In the genomic region with DNA sequence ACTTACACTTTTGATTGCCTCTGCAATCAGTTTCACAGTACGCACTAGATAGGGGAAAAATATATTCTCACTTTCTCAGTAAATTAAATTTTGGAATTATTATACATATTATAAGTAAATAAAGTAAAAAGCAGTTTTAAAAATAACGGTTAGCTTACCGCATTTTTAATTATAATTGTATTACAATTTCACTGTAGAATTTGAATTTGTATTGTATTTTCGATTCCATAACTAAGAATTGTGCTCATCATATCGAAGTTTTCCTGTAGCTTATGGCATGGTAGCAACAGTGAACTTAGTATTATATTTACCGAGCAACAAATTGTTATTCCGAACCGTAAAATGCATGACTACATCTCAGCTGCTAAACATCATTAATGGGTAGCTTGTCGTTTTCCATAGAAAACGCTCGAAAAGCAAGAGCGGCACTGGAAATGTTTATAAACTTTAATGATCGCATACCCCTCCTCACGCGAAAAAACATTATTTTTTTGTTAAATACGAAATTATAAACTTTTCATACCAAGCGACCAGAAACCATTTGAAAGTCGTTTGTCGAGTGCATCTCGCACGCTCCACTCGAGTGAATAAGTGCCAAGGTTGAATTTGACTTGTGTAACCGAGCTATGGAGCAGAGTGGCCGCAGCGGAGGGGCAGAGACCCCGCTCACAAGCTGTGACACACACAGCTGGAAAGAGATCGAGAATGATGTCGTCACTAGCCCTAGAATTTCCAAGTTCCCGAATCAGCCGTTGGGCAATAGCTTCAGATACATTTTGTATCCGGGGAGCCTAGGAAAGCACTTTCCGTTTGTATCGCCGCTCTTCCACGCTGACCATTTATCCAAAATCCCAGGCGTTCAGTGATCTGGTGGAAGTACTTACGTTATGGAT, we compare ENCODE assay signal across 5 fruit fly cellular contexts.
TF ChIP-seq lines count a peak whose summit lies in the region.

No protein-coding gene starts in this region.

TF ChIP-seq in whole organism, adult, 20 proteins besides CTCF, POLR2A, EP300 and RAD21 (continued from another document):
- peak; percentile 77 for TF ChIP-seq pad (GFP tag; optimal IDR thresholded peaks at IDR 0.05; lab: Kevin White, UChicago)
- peak; percentile 84 for TF ChIP-seq Crg-1 (GFP tag; optimal IDR thresholded peaks at IDR 0.05; lab: Kevin White, UChicago)
- TF ChIP-seq Clk (GFP tag; optimal IDR thresholded peaks at IDR 0.05; lab: Kevin White, UChicago), result peak; percentile 69
- peak; percentile 90 for TF ChIP-seq CG12768 (GFP tag; optimal IDR thresholded peaks at IDR 0.05; lab: Kevin White, UChicago)

TF ChIP-seq in whole organism, embryonic, 481 proteins besides CTCF, POLR2A, EP300 and RAD21 (continued from another document and continues in another):
- TF ChIP-seq CG17612 (GFP tag; IDR thresholded peaks at IDR 0.05; lab: Robert Waterston, UW), result peak; percentile 66; the same call in 1 of the 2 replicates
- peak; percentile 87 for TF ChIP-seq lab (GFP tag; optimal IDR thresholded peaks at IDR 0.05; lab: Kevin White, UChicago)
- TF ChIP-seq H2.0 (GFP tag; IDR thresholded peaks at IDR 0.05; lab: Robert Waterston, UW), result peak; percentile 93
- peak; percentile 99 for TF ChIP-seq Ssrp (tag; optimal IDR thresholded peaks at IDR 0.05; lab: Kevin White, UChicago)
- peak; percentile 92 for TF ChIP-seq CG6689 (GFP tag; IDR thresholded peaks at IDR 0.05; lab: Robert Waterston, UW)
- peak; percentile 48; the same call in 2 of the 3 replicates for TF ChIP-seq so (GFP tag; IDR thresholded peaks at IDR 0.05; lab: Robert Waterston, UW)
- no peak for TF ChIP-seq CG1832 (GFP tag; optimal IDR thresholded peaks at IDR 0.05; lab: Kevin White, UChicago)
- peak; percentile 94 for TF ChIP-seq Fer3 (tag; optimal IDR thresholded peaks at IDR 0.05; lab: Kevin White, UChicago)
- TF ChIP-seq CG7271 (tag; optimal IDR thresholded peaks at IDR 0.05; lab: Kevin White, UChicago), result peak; percentile 57
- TF ChIP-seq GATAe (GFP tag; conservative IDR thresholded peaks at IDR 0.05; lab: Robert Waterston, UW), result peak; percentile 84
- peak; percentile 89 for TF ChIP-seq bcd (GFP tag; optimal IDR thresholded peaks at IDR 0.05; lab: Kevin White, UChicago)
- TF ChIP-seq CG10209 (GFP tag; optimal IDR thresholded peaks at IDR 0.05; lab: Kevin White, UChicago), result peak; percentile 93
- TF ChIP-seq CG5953 (GFP tag; IDR thresholded peaks at IDR 0.05; lab: Robert Waterston, UW), result peak; percentile 65; the same call in 1 of the 2 replicates
- TF ChIP-seq CG3407 (GFP tag; optimal IDR thresholded peaks at IDR 0.05; lab: Kevin White, UChicago), result peak; percentile 85
- no peak for TF ChIP-seq sima (GFP tag; optimal IDR thresholded peaks at IDR 0.05; lab: Kevin White, UChicago)
- 0 out of 2 replicates have a peak, but pooled peaks have one; percentile 10 for TF ChIP-seq gt (GFP tag; IDR thresholded peaks at IDR 0.05; lab: Robert Waterston, UW)
- peak; percentile 92 for TF ChIP-seq ci (GFP tag; IDR thresholded peaks at IDR 0.05; lab: Robert Waterston, UW)
- TF ChIP-seq ro (GFP tag; IDR thresholded peaks at IDR 0.05; lab: Robert Waterston, UW), result peak; percentile 76
- no peak for TF ChIP-seq CG10565 (GFP tag; optimal IDR thresholded peaks at IDR 0.05; lab: Kevin White, UChicago)
- no peak for TF ChIP-seq ash1 (GFP tag; optimal IDR thresholded peaks at IDR 0.05; lab: Kevin White, UChicago)
- TF ChIP-seq Abd-B (GFP tag; optimal IDR thresholded peaks at IDR 0.05; lab: Kevin White, UChicago), result peak; percentile 96
- TF ChIP-seq Dref (GFP tag; IDR thresholded peaks at IDR 0.05; lab: Robert Waterston, UW), result no peak
- TF ChIP-seq CG1529 (GFP tag; optimal IDR thresholded peaks at IDR 0.05; lab: Kevin White, UChicago), result peak; percentile 78
- TF ChIP-seq zen (tag; optimal IDR thresholded peaks at IDR 0.05; lab: Kevin White, UChicago), result peak; percentile 78
- TF ChIP-seq CG11093 (GFP tag; IDR thresholded peaks at IDR 0.05; lab: Robert Waterston, UW), result peak; percentile 78; the same call in 2 of the 3 replicates
- TF ChIP-seq Trl (optimal IDR thresholded peaks at IDR 0.05; lab: Kevin White, UChicago), result peak in 1 of 2 experiments; percentile 50
- peak; percentile 26 for TF ChIP-seq Trl (GFP tag; optimal IDR thresholded peaks at IDR 0.05; lab: Kevin White, UChicago)
- TF ChIP-seq CG43689 (GFP tag; IDR thresholded peaks at IDR 0.05; lab: Robert Waterston, UW), result peak; percentile 71

TF ChIP-seq in whole organism, prepupa, 60 proteins besides CTCF, POLR2A, EP300 and RAD21 (continued from another document and continues in another):
- TF ChIP-seq CG7368 (GFP tag; optimal IDR thresholded peaks at IDR 0.05; lab: Kevin White, UChicago) (peak; percentile 61), Hr4 (GFP tag; optimal IDR thresholded peaks at IDR 0.05; lab: Kevin White, UChicago) (peak; percentile 90), Met (GFP tag; optimal IDR thresholded peaks at IDR 0.05; lab: Kevin White, UChicago) (peak; percentile 19), spab (GFP tag; optimal IDR thresholded peaks at IDR 0.05; lab: Kevin White, UChicago) (no peak), CG10669 (GFP tag; optimal IDR thresholded peaks at IDR 0.05; lab: Kevin White, UChicago) (peak; percentile 56), CG10631 (GFP tag; optimal IDR thresholded peaks at IDR 0.05; lab: Kevin White, UChicago) (peak; percentile 85), CG6854 (GFP tag; optimal IDR thresholded peaks at IDR 0.05; lab: Kevin White, UChicago) (no peak), achi (GFP tag; optimal IDR thresholded peaks at IDR 0.05; lab: Kevin White, UChicago) (peak; percentile 88), CG8632 (GFP tag; optimal IDR thresholded peaks at IDR 0.05; lab: Kevin White, UChicago) (peak; percentile 77), CG6808 (GFP tag; optimal IDR thresholded peaks at IDR 0.05; lab: Kevin White, UChicago) (peak; percentile 43), Gug (GFP tag; IDR thresholded peaks at IDR 0.05; lab: Robert Waterston, UW) (peak; percentile 69), CG6276 (GFP tag; optimal IDR thresholded peaks at IDR 0.05; lab: Kevin White, UChicago) (peak; percentile 65), CG6792 (GFP tag; optimal IDR thresholded peaks at IDR 0.05; lab: Kevin White, UChicago) (peak; percentile 78), salr (GFP tag; optimal IDR thresholded peaks at IDR 0.05; lab: Kevin White, UChicago) (peak in 1 of 2 experiments; percentile 79), CG31627 (GFP tag; optimal IDR thresholded peaks at IDR 0.05; lab: Kevin White, UChicago) (peak; percentile 65), CG11294 (GFP tag; IDR thresholded peaks at IDR 0.05; lab: Robert Waterston, UW) (peak; percentile 80; the same call in 1 of the 2 replicates), dsx (GFP tag; optimal IDR thresholded peaks at IDR 0.05; lab: Kevin White, UChicago; ENCODE audit: poor library complexity, severe bottlenecking) (peak; percentile 34), topi (GFP tag; optimal IDR thresholded peaks at IDR 0.05; lab: Kevin White, UChicago) (peak; percentile 68), CG8119 (GFP tag; IDR thresholded peaks at IDR 0.05; lab: Robert Waterston, UW) (peak; percentile 91), vri (GFP tag; optimal IDR thresholded peaks at IDR 0.05; lab: Kevin White, UChicago) (peak; percentile 99), CG11902 (GFP tag; optimal IDR thresholded peaks at IDR 0.05; lab: Kevin White, UChicago) (peak; percentile 75), Ets21C (GFP tag; optimal IDR thresholded peaks at IDR 0.05; lab: Kevin White, UChicago) (peak; percentile 51), CG16779 (tag; optimal IDR thresholded peaks at IDR 0.05; lab: Kevin White, UChicago) (peak; percentile 59), Blimp-1 (GFP tag; optimal IDR thresholded peaks at IDR 0.05; lab: Kevin White, UChicago) (no peak), dac (GFP tag; optimal IDR thresholded peaks at IDR 0.05; lab: Kevin White, UChicago) (peak; percentile 49), fd85E (GFP tag; optimal IDR thresholded peaks at IDR 0.05; lab: Kevin White, UChicago) (no peak), CG34406 (GFP tag; optimal IDR thresholded peaks at IDR 0.05; lab: Kevin White, UChicago) (peak; percentile 85), Hr39 (GFP tag; optimal IDR thresholded peaks at IDR 0.05; lab: Kevin White, UChicago) (peak; percentile 77), fkh (GFP tag; optimal IDR thresholded peaks at IDR 0.05; lab: Kevin White, UChicago) (peak; percentile 90), Eip78C (GFP tag; lab: Kevin White, UChicago) (peak; percentile 94)

TF ChIP-seq in whole organism, pupa, 21 proteins besides CTCF, POLR2A, EP300 and RAD21 (continued from another document):
- TF ChIP-seq CG34367 (tag; optimal IDR thresholded peaks at IDR 0.05; lab: Kevin White, UChicago) (peak; percentile 60), Pif1A (GFP tag; optimal IDR thresholded peaks at IDR 0.05; lab: Kevin White, UChicago) (peak; percentile 30), CG14655 (GFP tag; optimal IDR thresholded peaks at IDR 0.05; lab: Kevin White, UChicago) (peak; percentile 53)

TF ChIP-seq in whole organism, wandering third instar larva, 38 proteins besides CTCF, POLR2A, EP300 and RAD21 (continued from another document):
- peak; percentile 86 for TF ChIP-seq dmrt93B (GFP tag; optimal IDR thresholded peaks at IDR 0.05; lab: Kevin White, UChicago)
- peak; percentile 43 for TF ChIP-seq Rel (GFP tag; optimal IDR thresholded peaks at IDR 0.05; lab: Kevin White, UChicago)
- TF ChIP-seq Rel (tag; optimal IDR thresholded peaks at IDR 0.05; lab: Kevin White, UChicago), result no peak
- TF ChIP-seq Hnf4 (GFP tag; optimal IDR thresholded peaks at IDR 0.05; lab: Kevin White, UChicago), result peak; percentile 39
- peak; percentile 55 for TF ChIP-seq h (GFP tag; optimal IDR thresholded peaks at IDR 0.05; lab: Kevin White, UChicago)
- TF ChIP-seq fru (GFP tag; optimal IDR thresholded peaks at IDR 0.05; lab: Kevin White, UChicago), result peak; percentile 78
- TF ChIP-seq lola (GFP tag; optimal IDR thresholded peaks at IDR 0.05; lab: Kevin White, UChicago), result no peak
- peak; percentile 31 for TF ChIP-seq Dif (GFP tag; optimal IDR thresholded peaks at IDR 0.05; lab: Kevin White, UChicago; ENCODE audit: partially characterized antibody)
- TF ChIP-seq foxo (GFP tag; optimal IDR thresholded peaks at IDR 0.05; lab: Kevin White, UChicago), result peak in 1 of 2 experiments; percentile 90
- peak; percentile 30 for TF ChIP-seq sage (GFP tag; optimal IDR thresholded peaks at IDR 0.05; lab: Kevin White, UChicago)
- TF ChIP-seq Sp1 (GFP tag; optimal IDR thresholded peaks at IDR 0.05; lab: Kevin White, UChicago), result peak; percentile 90
- TF ChIP-seq psq (GFP tag; optimal IDR thresholded peaks at IDR 0.05; lab: Kevin White, UChicago), result peak; percentile 89
- peak; percentile 53 for TF ChIP-seq tai (GFP tag; optimal IDR thresholded peaks at IDR 0.05; lab: Kevin White, UChicago)
- no peak for TF ChIP-seq Jra (GFP tag; optimal IDR thresholded peaks at IDR 0.05; lab: Kevin White, UChicago)
- TF ChIP-seq Dfd (GFP tag; optimal IDR thresholded peaks at IDR 0.05; lab: Kevin White, UChicago), result peak; percentile 39
- TF ChIP-seq Vsx2 (GFP tag; optimal IDR thresholded peaks at IDR 0.05; lab: Kevin White, UChicago; ENCODE audit: partially characterized antibody), result no peak
- peak; percentile 81 for TF ChIP-seq CG9705 (GFP tag; optimal IDR thresholded peaks at IDR 0.05; lab: Kevin White, UChicago)
- TF ChIP-seq brk (GFP tag; optimal IDR thresholded peaks at IDR 0.05; lab: Kevin White, UChicago), result peak; percentile 52
- TF ChIP-seq GATAd (GFP tag; optimal IDR thresholded peaks at IDR 0.05; lab: Kevin White, UChicago), result no peak
